Fruit fly (Drosophila melanogaster) whole organism, prepupa: ENCODE measurements around the gene CG11529.

Experiments
- Blimp-1 ChIP-seq: fragments of 200-800 bp; sonication (Bioruptor generic); optimal IDR thresholded peaks from 3 replicates; lab custom pipeline; 2017; ENCODE audit warnings: missing biosample characterization, missing genetic modification characterization, mild to moderate bottlenecking, moderate library complexity, missing genetic modification reagents
- CG11294 ChIP-seq: fragments of 200-800 bp; sonication (Bioruptor generic); IDR thresholded peaks from 2 replicates; pipeline ENCODE4 v1.3.6; 2022; ENCODE audit warnings: missing biosample characterization, missing genetic modification characterization
- CG11902 ChIP-seq: fragments of 200-800 bp; sonication (Bioruptor generic); optimal IDR thresholded peaks from 3 replicates; lab custom pipeline; 2016; ENCODE audit warnings: missing biosample characterization, missing genetic modification characterization
- CG1621 ChIP-seq: fragments of 200-800 bp; sonication (Bioruptor generic); optimal IDR thresholded peaks from 3 replicates; lab custom pipeline; 2018; ENCODE audit warnings: missing biosample characterization, mild to moderate bottlenecking, missing genetic modification characterization
- CG3032 ChIP-seq: fragments of 200-800 bp; optimal IDR thresholded peaks from 2 replicates; lab custom pipeline; 2019; ENCODE audit warnings: missing biosample characterization, mild to moderate bottlenecking, missing genetic modification characterization, moderate library complexity
- CG31627 ChIP-seq: fragments of 200-800 bp; sonication (Bioruptor generic); optimal IDR thresholded peaks from 3 replicates; lab custom pipeline; 2016; ENCODE audit warnings: missing biosample characterization, missing genetic modification characterization
- CG3919 ChIP-seq: fragments of 200-800 bp; sonication (Bioruptor generic); optimal IDR thresholded peaks from 3 replicates; lab custom pipeline; 2016; ENCODE audit warnings: missing biosample characterization, missing genetic modification characterization
- CG4318 ChIP-seq: fragments of 200-800 bp; sonication (Bioruptor generic); optimal IDR thresholded peaks from 3 replicates; lab custom pipeline; 2017; ENCODE audit warnings: missing biosample characterization, mild to moderate bottlenecking, missing genetic modification characterization
- CG6163 ChIP-seq: fragments of 200-800 bp; sonication (Bioruptor generic); IDR thresholded peaks from 3 replicates; pipeline ENCODE4 v1.3.6; 2022; ENCODE audit warnings: missing biosample characterization, missing genetic modification characterization
- CG8319 ChIP-seq: fragments of 200-800 bp; sonication (Bioruptor generic); optimal IDR thresholded peaks from 3 replicates; lab custom pipeline; 2016; ENCODE audit warnings: missing biosample characterization, missing genetic modification characterization
- CG9139 ChIP-seq: fragments of 200-800 bp; sonication (Bioruptor generic); optimal IDR thresholded peaks from 3 replicates; lab custom pipeline; 2017; ENCODE audit warnings: missing biosample characterization, mild to moderate bottlenecking, missing genetic modification characterization
- Eip75B ChIP-seq: fragments of 200-800 bp; sonication (Bioruptor generic); optimal IDR thresholded peaks from 3 replicates; lab custom pipeline; 2016; ENCODE audit warnings: missing biosample characterization, missing genetic modification characterization
- Eip93F ChIP-seq: fragments of 200-800 bp; sonication (Bioruptor generic); optimal IDR thresholded peaks from 2 replicates; lab custom pipeline; 2016; ENCODE audit warnings: missing biosample characterization, mild to moderate bottlenecking, missing genetic modification characterization
- Ets21C ChIP-seq: fragments of 200-800 bp; sonication (Bioruptor generic); optimal IDR thresholded peaks from 3 replicates; lab custom pipeline; 2016; ENCODE audit warnings: missing biosample characterization, missing genetic modification characterization
- Ets96B ChIP-seq: fragments of 200-800 bp; optimal IDR thresholded peaks from 2 replicates; lab custom pipeline; 2019; ENCODE audit warnings: missing biosample characterization, mild to moderate bottlenecking, missing genetic modification characterization, moderate library complexity
- Hr39 ChIP-seq: fragments of 200-800 bp; sonication (Bioruptor generic); optimal IDR thresholded peaks from 2 replicates; lab custom pipeline; 2016; ENCODE audit warnings: missing biosample characterization, missing genetic modification characterization
- Lpt ChIP-seq: fragments of 200-800 bp; sonication (Bioruptor generic); optimal IDR thresholded peaks from 3 replicates; lab custom pipeline; 2016; ENCODE audit warnings: missing biosample characterization, missing genetic modification characterization
- Met ChIP-seq: fragments of 200-800 bp; sonication (Bioruptor generic); optimal IDR thresholded peaks from 3 replicates; lab custom pipeline; 2016; ENCODE audit warnings: missing biosample characterization, missing genetic modification characterization
- OdsH ChIP-seq: fragments of 200-800 bp; sonication (Bioruptor generic); optimal IDR thresholded peaks from 3 replicates; lab custom pipeline; 2016; ENCODE audit warnings: missing biosample characterization, missing genetic modification characterization
- Smox ChIP-seq: fragments of 200-800 bp; sonication (Bioruptor generic); optimal IDR thresholded peaks from 3 replicates; lab custom pipeline; 2016; ENCODE audit warnings: missing biosample characterization, missing genetic modification characterization
- Sox102F ChIP-seq: fragments of 200-800 bp; sonication (Bioruptor generic); optimal IDR thresholded peaks from 2 replicates; lab custom pipeline; 2016; ENCODE audit warnings: missing biosample characterization, mild to moderate bottlenecking, missing genetic modification characterization
- eg ChIP-seq: fragments of 200-800 bp; sonication (Bioruptor generic); IDR thresholded peaks from 3 replicates; pipeline ENCODE4 v1.3.6; 2022; ENCODE audit warnings: missing biosample characterization, missing genetic modification characterization
- esn ChIP-seq: fragments of 200-800 bp; sonication (Bioruptor generic); optimal IDR thresholded peaks from 2 replicates; lab custom pipeline; 2016; ENCODE audit warnings: missing biosample characterization, mild to moderate bottlenecking, missing genetic modification characterization, moderate library complexity
- fd59A ChIP-seq: fragments of 200-800 bp; sonication (Bioruptor generic); optimal IDR thresholded peaks from 2 replicates; lab custom pipeline; 2017; ENCODE audit warnings: missing biosample characterization, mild to moderate bottlenecking, missing genetic modification characterization, missing genetic modification reagents
- net ChIP-seq: fragments of 200-800 bp; sonication (Bioruptor generic); optimal IDR thresholded peaks from 3 replicates; lab custom pipeline; 2016; ENCODE audit warnings: missing biosample characterization, missing genetic modification characterization
- pdm3 ChIP-seq: fragments of 200-800 bp; sonication (Bioruptor generic); optimal IDR thresholded peaks from 3 replicates; lab custom pipeline; 2016; ENCODE audit warnings: missing biosample characterization, missing genetic modification characterization
- salr ChIP-seq, 2 experiments: fragments of 200-800 bp; sonication (Bioruptor generic); optimal IDR thresholded peaks; 3 replicates each; lab custom pipeline; 2016 to 2018; ENCODE audit warnings: missing biosample characterization in 2 of 2, missing genetic modification characterization in 2 of 2, mild to moderate bottlenecking in 1 of 2
- spab ChIP-seq: fragments of 200-800 bp; sonication (Bioruptor generic); optimal IDR thresholded peaks from 2 replicates; lab custom pipeline; 2017; ENCODE audit warnings: missing biosample characterization, mild to moderate bottlenecking, missing genetic modification characterization, missing genetic modification reagents
- svp ChIP-seq: fragments of 200-800 bp; sonication (Bioruptor generic); peaks from one replicate; lab custom pipeline; 2016; ENCODE audit warnings: missing biosample characterization, missing genetic modification characterization

CG11529 gene

DNA sequence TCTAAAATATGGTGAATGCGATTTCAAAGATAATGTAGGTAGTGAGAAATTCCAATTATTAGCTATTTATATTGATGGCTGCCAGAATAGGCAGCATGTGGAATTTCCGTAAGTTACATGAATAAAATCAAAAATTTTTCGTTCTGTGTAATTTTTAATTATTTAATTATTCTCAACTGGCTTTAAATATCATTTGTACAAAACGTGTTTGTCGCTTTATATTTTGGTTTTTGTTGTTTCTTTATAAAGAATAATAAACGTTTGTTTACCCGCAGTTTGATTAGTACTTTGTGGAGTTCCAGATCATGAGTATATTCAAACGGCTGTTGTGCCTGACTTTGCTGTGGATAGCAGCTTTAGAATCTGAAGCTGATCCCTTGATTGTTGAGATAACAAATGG is 7.2 kb upstream of the CG11529 start, which contains the start of gene Est-P:
Gene Est-P, plus strand, starts transcription at position 301 of the 400 bp plus-strand sequence.
- no peak for TF ChIP-seq Eip75B (GFP tag; lab: Kevin White, UChicago)
- TF ChIP-seq CG9139: no peak
- no peak for TF ChIP-seq Met (GFP tag; lab: Kevin White, UChicago)
- no peak for TF ChIP-seq salr (GFP tag; optimal IDR thresholded peaks at IDR 0.05; lab: Kevin White, UChicago)
- no peak for TF ChIP-seq CG3032 (tag; lab: Kevin White, UChicago)
- TF ChIP-seq CG31627 (GFP tag; lab: Kevin White, UChicago): no peak
- TF ChIP-seq CG1621: no peak
- no peak for TF ChIP-seq CG8319 (GFP tag; lab: Kevin White, UChicago)
- TF ChIP-seq, all 60 proteins: peak for 0

dm6 chr3L:12193485-12193884 is 4.1 kb upstream of the CG11529 start, which contains the start of gene thoc6:
Gene thoc6, minus strand, starts transcription at chr3L:12193688.
- no peak for TF ChIP-seq CG1621
- TF ChIP-seq esn (GFP tag; lab: Kevin White, UChicago): no peak
- TF ChIP-seq Ets96B: no peak
- no peak for TF ChIP-seq Blimp-1 (GFP tag; lab: Kevin White, UChicago)
- TF ChIP-seq CG9139: no peak
- no peak for TF ChIP-seq CG3032 (tag; lab: Kevin White, UChicago)
- no peak for TF ChIP-seq Met (GFP tag; lab: Kevin White, UChicago)
- TF ChIP-seq CG8319 (GFP tag; lab: Kevin White, UChicago): no peak
- no peak for TF ChIP-seq salr (GFP tag; optimal IDR thresholded peaks at IDR 0.05; lab: Kevin White, UChicago)

- TF ChIP-seq Sox102F (no peak), CG11902 (GFP tag; lab: Kevin White, UChicago) (no peak), net (no peak), Ets21C (GFP tag; lab: Kevin White, UChicago) (no peak), OdsH (GFP tag; lab: Kevin White, UChicago) (no peak), pdm3 (GFP tag; lab: Kevin White, UChicago) (no peak), CG3919 (no peak), salr (GFP tag; optimal IDR thresholded peaks at IDR 0.05; lab: Kevin White, UChicago) (no peak), Met (GFP tag; lab: Kevin White, UChicago) (no peak)
These were observed 5.4 kb downstream of the CG11529 start for dm6 chr3L:12202980-12203379.

DNA sequence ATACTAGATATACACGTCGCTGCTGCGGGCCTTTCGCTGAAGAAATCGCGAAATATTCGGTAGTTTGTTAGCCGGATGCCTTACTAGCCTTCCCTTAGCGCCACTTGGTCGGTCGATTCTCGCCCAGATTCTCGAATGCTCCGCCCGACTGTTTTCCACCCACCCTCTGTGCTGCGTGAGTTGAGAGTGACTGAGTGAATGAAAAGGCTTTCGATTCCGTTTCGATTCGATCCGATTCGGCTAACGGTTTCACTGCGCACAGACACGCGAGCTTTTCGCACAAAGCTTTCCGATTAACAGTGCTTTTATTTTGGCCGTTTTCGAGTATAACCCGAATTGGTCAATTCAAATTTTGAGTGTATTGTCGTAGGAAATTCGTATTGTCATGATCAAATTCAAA is 6.1 kb downstream of the CG11529 start, which contains the start of gene Ak1:
Gene Ak1, minus strand, starts transcription at position 347 of the 400 bp plus-strand sequence.
- TF ChIP-seq CG6163 (GFP tag; lab: Robert Waterston, UW) (no peak), Hr39 (GFP tag; lab: Kevin White, UChicago) (no peak), CG11294 (no peak), Blimp-1 (GFP tag; lab: Kevin White, UChicago) (no peak), fd59A (GFP tag; lab: Kevin White, UChicago) (no peak), svp (GFP tag; lab: Kevin White, UChicago) (no peak), net (no peak), Ets21C (GFP tag; lab: Kevin White, UChicago) (no peak), eg (GFP tag; lab: Robert Waterston, UW) (no peak)

- TF ChIP-seq CG11294 (no peak), spab (GFP tag; lab: Kevin White, UChicago) (no peak), Eip93F (GFP tag; lab: Kevin White, UChicago) (no peak), svp (GFP tag; lab: Kevin White, UChicago) (no peak), CG3919 (no peak), Ets21C (GFP tag; lab: Kevin White, UChicago) (no peak), Lpt (no peak), CG6163 (GFP tag; lab: Robert Waterston, UW) (no peak), net (no peak), Smox (GFP tag; lab: Kevin White, UChicago) (no peak), CG4318 (GFP tag; lab: Kevin White, UChicago) (no peak)
These were observed 8.3 kb downstream of the CG11529 start, which contains the start of gene Tsen54 for dm6 chr3L:12205848-12206247. Gene Tsen54, minus strand, starts transcription at chr3L:12206022.
